Worm (Caenorhabditis elegans): ENCODE measurements around the gene T07A9.14.

- no peak for TF ChIP-seq ztf-29 (GFP tag; IDR thresholded peaks at IDR 0.05)
- TF ChIP-seq ref-1 (GFP tag; conservative IDR thresholded peaks at IDR 0.05): no peak
- no peak for TF ChIP-seq tab-1 (GFP tag; IDR thresholded peaks at IDR 0.05)
- TF ChIP-seq klf-2 (GFP tag; conservative IDR thresholded peaks at IDR 0.05): no peak
Observed at ce11 chrIV:428869-429268, 42.4 kb downstream of the T07A9.14 start, which contains the start of gene Y66H1A.5.
